Worm (Caenorhabditis elegans) whole organism, L3 larva: ENCODE results near the gene ddi-1.

Source experiments
- skn-1 ChIP-seq: fragments of 150-350 bp; optimal IDR thresholded peaks from 2 replicates; lab custom pipeline; 2014; ENCODE audit warnings: missing biosample characterization, missing genetic modification characterization
- ztf-11 ChIP-seq: fragments of 150-350 bp; optimal IDR thresholded peaks from 2 replicates; lab custom pipeline; 2014; ENCODE audit warnings: missing biosample characterization, missing genetic modification characterization

- TF ChIP-seq ztf-11 (tag; lab: Kevin White, UChicago) (no peak), skn-1 (tag; lab: Kevin White, UChicago) (no peak)
Measured at ce11 chrIV:6517859-6518258, 4.8 kb upstream of the ddi-1 start, which contains the start of gene C01G5.7.
